Fruit fly (Drosophila melanogaster) whole organism, embryonic: Measurements from ENCODE around the gene CG15923.

Experiments
- Bgb ChIP-seq: fragments of 200-800 bp; sonication (Bioruptor generic); IDR thresholded peaks from 2 replicates; pipeline ENCODE4 v1.3.6; 2022; ENCODE audit warnings: missing biosample characterization, missing genetic modification characterization; ENCODE audit not compliant: partially characterized antibody
- C15 ChIP-seq: fragments of 200-800 bp; sonication (Bioruptor generic); IDR thresholded peaks from 3 replicates; pipeline ENCODE4 v1.3.6; 2022; ENCODE audit warnings: missing biosample characterization, missing genetic modification characterization
- CG10565 ChIP-seq: fragments of 200-800 bp; sonication (Bioruptor generic); optimal IDR thresholded peaks from 3 replicates; lab custom pipeline; 2016; ENCODE audit warnings: missing biosample characterization, mild to moderate bottlenecking, missing genetic modification characterization
- CG12942 ChIP-seq: fragments of 200-800 bp; sonication (Bioruptor generic); optimal IDR thresholded peaks from 3 replicates; lab custom pipeline; 2016; ENCODE audit warnings: missing biosample characterization, missing genetic modification characterization
- CG13287 ChIP-seq: fragments of 200-800 bp; sonication (Bioruptor generic); IDR thresholded peaks from 2 replicates; pipeline ENCODE4 v1.3.6; 2022; ENCODE audit warnings: missing biosample characterization, missing genetic modification characterization; ENCODE audit not compliant: partially characterized antibody
- CG13894 ChIP-seq: fragments of 200-800 bp; sonication (Bioruptor generic); optimal IDR thresholded peaks from 3 replicates; lab custom pipeline; 2018; ENCODE audit warnings: missing biosample characterization, mild to moderate bottlenecking, missing genetic modification characterization, moderate library complexity
- CG14441 ChIP-seq: fragments of 200-800 bp; sonication (Bioruptor generic); IDR thresholded peaks from 2 replicates; pipeline ENCODE4 v1.3.6; 2022; ENCODE audit warnings: missing biosample characterization, missing genetic modification characterization
- CG15601 ChIP-seq: fragments of 200-800 bp; sonication (Bioruptor generic); optimal IDR thresholded peaks from 3 replicates; lab custom pipeline; 2019; ENCODE audit warnings: missing biosample characterization, mild to moderate bottlenecking, missing genetic modification characterization, moderate library complexity
- CG15696 ChIP-seq: fragments of 200-800 bp; sonication (Bioruptor generic); optimal IDR thresholded peaks from 2 replicates; lab custom pipeline; 2019; ENCODE audit warnings: missing biosample characterization, mild to moderate bottlenecking, missing genetic modification characterization, moderate library complexity
- CG16779 ChIP-seq: fragments of 200-800 bp; sonication (Bioruptor generic); IDR thresholded peaks from 2 replicates; pipeline ENCODE4 v1.3.6; 2022; ENCODE audit warnings: missing biosample characterization, missing genetic modification characterization
- CG2678 ChIP-seq: fragments of 200-800 bp; sonication (Bioruptor generic); optimal IDR thresholded peaks from 3 replicates; lab custom pipeline; 2019; ENCODE audit warnings: missing biosample characterization, mild to moderate bottlenecking, missing genetic modification characterization, moderate library complexity
- CG2889 ChIP-seq: fragments of 200-800 bp; sonication (Bioruptor generic); IDR thresholded peaks from 3 replicates; pipeline ENCODE4 v1.3.6; 2022; ENCODE audit warnings: missing biosample characterization, missing genetic modification characterization
- CG3065 ChIP-seq: fragments of 200-800 bp; sonication (Bioruptor generic); optimal IDR thresholded peaks from 2 replicates; lab custom pipeline; 2016; ENCODE audit warnings: missing biosample characterization, missing genetic modification characterization
- CG34376 ChIP-seq: fragments of 200-800 bp; sonication (Bioruptor generic); optimal IDR thresholded peaks from 2 replicates; lab custom pipeline; 2018; ENCODE audit warnings: missing biosample characterization, mild to moderate bottlenecking, missing genetic modification characterization
- CG6654 ChIP-seq: fragments of 200-800 bp; sonication (Bioruptor generic); optimal IDR thresholded peaks from 2 replicates; lab custom pipeline; 2017; ENCODE audit warnings: missing biosample characterization, mild to moderate bottlenecking, missing genetic modification characterization
- CG8944 ChIP-seq: fragments of 200-800 bp; sonication (Bioruptor generic); optimal IDR thresholded peaks from 3 replicates; lab custom pipeline; 2016; ENCODE audit warnings: missing biosample characterization, missing genetic modification characterization
- CG9609 ChIP-seq: fragments of 200-800 bp; sonication (Bioruptor generic); optimal IDR thresholded peaks from 3 replicates; lab custom pipeline; 2016; ENCODE audit warnings: missing biosample characterization, missing genetic modification characterization
- CG9727 ChIP-seq: fragments of 200-800 bp; sonication (Bioruptor generic); optimal IDR thresholded peaks from 3 replicates; lab custom pipeline; 2017; ENCODE audit warnings: missing biosample characterization, mild to moderate bottlenecking, missing genetic modification characterization
- CG9817 ChIP-seq: fragments of 200-800 bp; sonication (Bioruptor generic); optimal IDR thresholded peaks from 2 replicates; lab custom pipeline; 2018; ENCODE audit warnings: missing biosample characterization, mild to moderate bottlenecking, missing genetic modification characterization, moderate library complexity
- CHES-1-like ChIP-seq: fragments of 200-800 bp; sonication (Bioruptor generic); optimal IDR thresholded peaks from 2 replicates; lab custom pipeline; 2016; ENCODE audit warnings: missing biosample characterization, missing genetic modification characterization
- CTCF ChIP-seq: fragments of 200-800 bp; sonication (Bioruptor generic); optimal IDR thresholded peaks from 2 replicates; lab custom pipeline; 2017; ENCODE audit warnings: missing biosample characterization, mild to moderate bottlenecking, missing genetic modification characterization, moderate library complexity
- CoRest ChIP-seq: fragments of 200-800 bp; sonication (Bioruptor generic); optimal IDR thresholded peaks from 3 replicates; lab custom pipeline; 2018; ENCODE audit warnings: missing biosample characterization, mild to moderate bottlenecking, missing genetic modification characterization, moderate library complexity
- CrebB ChIP-seq: fragments of 200-800 bp; sonication (Bioruptor generic); optimal IDR thresholded peaks from 3 replicates; lab custom pipeline; 2018; ENCODE audit warnings: missing biosample characterization, mild to moderate bottlenecking, missing genetic modification characterization
- D19A ChIP-seq: fragments of 200-800 bp; optimal IDR thresholded peaks from 3 replicates; lab custom pipeline; 2019; ENCODE audit warnings: missing biosample characterization, mild to moderate bottlenecking, missing genetic modification characterization, moderate library complexity
- Dbx ChIP-seq: fragments of 200-800 bp; sonication (Bioruptor generic); IDR thresholded peaks from 3 replicates; pipeline ENCODE4 v1.3.6; 2022; ENCODE audit warnings: missing biosample characterization, missing genetic modification characterization
- Dll ChIP-seq: fragments of 200-800 bp; sonication (Bioruptor generic); IDR thresholded peaks from 4 replicates; pipeline ENCODE4 v1.3.6; 2022; ENCODE audit warnings: missing biosample characterization, missing genetic modification characterization; ENCODE audit not compliant: partially characterized antibody
- Dp ChIP-seq: fragments of 200-800 bp; sonication (Bioruptor generic); optimal IDR thresholded peaks from 2 replicates; lab custom pipeline; 2018; ENCODE audit warnings: missing biosample characterization, mild to moderate bottlenecking, missing genetic modification characterization, moderate library complexity
- ERR ChIP-seq: fragments of 200-800 bp; sonication (Bioruptor generic); optimal IDR thresholded peaks from 2 replicates; lab custom pipeline; 2016; ENCODE audit warnings: missing biosample characterization, missing genetic modification characterization
- Elba2 ChIP-seq: fragments of 200-800 bp; sonication (Bioruptor generic); optimal IDR thresholded peaks from 3 replicates; lab custom pipeline; 2016; ENCODE audit warnings: missing biosample characterization, missing genetic modification characterization
- H15 ChIP-seq: fragments of 200-800 bp; sonication (Bioruptor generic); IDR thresholded peaks from 3 replicates; pipeline ENCODE4 v1.3.6; 2022; ENCODE audit warnings: missing biosample characterization, missing genetic modification characterization
- H2.0 ChIP-seq: fragments of 200-800 bp; sonication (Bioruptor generic); IDR thresholded peaks from 2 replicates; pipeline ENCODE4 v1.3.6; 2022; ENCODE audit warnings: missing biosample characterization, missing genetic modification characterization
- MTF-1 ChIP-seq: fragments of 200-800 bp; sonication (Bioruptor generic); optimal IDR thresholded peaks from 2 replicates; lab custom pipeline; 2018; ENCODE audit warnings: missing biosample characterization, mild to moderate bottlenecking, missing genetic modification characterization, borderline replicate concordance
- Max ChIP-seq: fragments of 200-800 bp; sonication (Bioruptor generic); optimal IDR thresholded peaks from 2 replicates; lab custom pipeline; 2016; ENCODE audit warnings: missing biosample characterization, mild to moderate bottlenecking, missing genetic modification characterization
- Neu2 ChIP-seq: fragments of 200-800 bp; sonication (Bioruptor generic); optimal IDR thresholded peaks from 3 replicates; lab custom pipeline; 2016; ENCODE audit warnings: missing biosample characterization, missing genetic modification characterization, borderline replicate concordance
- PHDP ChIP-seq: fragments of 200-800 bp; sonication (Bioruptor generic); optimal IDR thresholded peaks from 3 replicates; lab custom pipeline; 2018; ENCODE audit warnings: missing biosample characterization, mild to moderate bottlenecking, missing genetic modification characterization, moderate library complexity
- Ravus ChIP-seq: fragments of 200-800 bp; sonication (Bioruptor generic); IDR thresholded peaks from 2 replicates; pipeline ENCODE4 v1.3.6; 2022; ENCODE audit warnings: missing biosample characterization, missing genetic modification characterization
- Six4 ChIP-seq: fragments of 200-800 bp; sonication (Bioruptor generic); optimal IDR thresholded peaks from 2 replicates; lab custom pipeline; 2016; ENCODE audit warnings: missing biosample characterization, missing genetic modification characterization
- bsh ChIP-seq, 2 experiments: fragments of 200-800 bp; sonication (Bioruptor generic); optimal IDR thresholded peaks; 2 replicates each; lab custom pipeline; 2017 to 2018; ENCODE audit warnings: mild to moderate bottlenecking in 2 of 2, missing biosample characterization in 2 of 2, missing genetic modification characterization in 2 of 2, moderate library complexity in 1 of 2
- exex ChIP-seq: fragments of 200-800 bp; sonication (Bioruptor generic); optimal IDR thresholded peaks from 4 replicates; lab custom pipeline; 2018; ENCODE audit warnings: missing biosample characterization, mild to moderate bottlenecking, missing genetic modification characterization, moderate library complexity
- her ChIP-seq: fragments of 200-800 bp; sonication (Bioruptor generic); optimal IDR thresholded peaks from 2 replicates; lab custom pipeline; 2016; ENCODE audit warnings: missing biosample characterization, missing genetic modification characterization
- jumu ChIP-seq: fragments of 200-800 bp; sonication (Bioruptor generic); optimal IDR thresholded peaks from 3 replicates; lab custom pipeline; 2016; ENCODE audit warnings: missing biosample characterization, missing genetic modification characterization
- knrl ChIP-seq: fragments of 200-800 bp; sonication (Bioruptor generic); IDR thresholded peaks from 3 replicates; pipeline ENCODE4 v1.3.6; 2022; ENCODE audit warnings: missing biosample characterization, missing genetic modification characterization; ENCODE audit not compliant: partially characterized antibody
- lbe ChIP-seq: fragments of 200-800 bp; sonication (Bioruptor generic); optimal IDR thresholded peaks from 2 replicates; lab custom pipeline; 2016; ENCODE audit warnings: missing biosample characterization, mild to moderate bottlenecking, missing genetic modification characterization
- onecut ChIP-seq: fragments of 200-800 bp; sonication (Bioruptor generic); IDR thresholded peaks from 2 replicates; pipeline ENCODE4 v1.3.6; 2022; ENCODE audit warnings: missing biosample characterization, missing genetic modification characterization
- pfk ChIP-seq: fragments of 200-800 bp; sonication (Bioruptor generic); optimal IDR thresholded peaks from 2 replicates; lab custom pipeline; 2018; ENCODE audit warnings: missing biosample characterization, mild to moderate bottlenecking, missing genetic modification characterization, moderate library complexity
- repo ChIP-seq: fragments of 200-800 bp; sonication (Bioruptor generic); optimal IDR thresholded peaks from 2 replicates; lab custom pipeline; 2016; ENCODE audit warnings: missing biosample characterization, missing genetic modification characterization
- slp2 ChIP-seq: fragments of 200-800 bp; sonication (Bioruptor generic); optimal IDR thresholded peaks from 2 replicates; lab custom pipeline; 2016; ENCODE audit warnings: missing biosample characterization, missing genetic modification characterization
- sob ChIP-seq: fragments of 200-800 bp; sonication (Bioruptor generic); IDR thresholded peaks from 2 replicates; pipeline ENCODE4 v1.3.6; 2022; ENCODE audit warnings: missing biosample characterization, missing genetic modification characterization
- sr ChIP-seq: fragments of 200-800 bp; sonication (Bioruptor generic); IDR thresholded peaks from 3 replicates; pipeline ENCODE4 v1.3.6; 2022; ENCODE audit warnings: missing biosample characterization, missing genetic modification characterization
- wdn ChIP-seq: fragments of 200-800 bp; sonication (Bioruptor generic); IDR thresholded peaks from 2 replicates; pipeline ENCODE4 v1.3.6; 2022; ENCODE audit warnings: missing biosample characterization, missing genetic modification characterization
- wek ChIP-seq: fragments of 200-800 bp; sonication (Bioruptor generic); optimal IDR thresholded peaks from 3 replicates; lab custom pipeline; 2018; ENCODE audit warnings: missing biosample characterization, mild to moderate bottlenecking, missing genetic modification characterization, moderate library complexity

The CG15923 gene

DNA sequence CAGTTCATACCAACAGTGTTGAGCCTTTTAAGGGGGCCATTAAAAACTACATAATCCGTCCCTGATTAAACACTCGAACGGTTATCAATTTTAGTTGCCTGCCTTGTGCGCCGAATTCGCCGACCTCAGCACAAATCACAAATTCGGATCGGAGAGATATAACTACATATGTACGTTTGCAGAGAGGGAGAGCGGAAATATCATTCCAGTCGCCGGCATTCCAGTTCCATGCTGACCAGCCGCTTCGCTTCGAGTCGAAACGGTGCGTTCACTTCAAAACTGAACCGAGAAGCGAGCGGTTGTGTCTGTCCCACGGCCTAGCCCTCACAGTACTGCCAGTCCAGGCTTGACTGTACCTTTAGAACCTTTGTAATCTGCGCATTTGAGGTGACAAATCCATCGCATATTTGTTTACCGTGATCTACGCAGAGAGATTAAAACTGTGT is 42.1 kb downstream of the CG15923 start (continued):
- TF ChIP-seq CG9609 (no peak), lbe (GFP tag; lab: Kevin White, UChicago) (no peak), CG15601 (tag; lab: Kevin White, UChicago) (no peak), Neu2 (GFP tag; lab: Kevin White, UChicago) (no peak), pfk (GFP tag; lab: Kevin White, UChicago) (peak; percentile 71), CG16779 (GFP tag; lab: Robert Waterston, UW) (no peak), ERR (GFP tag; lab: Kevin White, UChicago) (no peak), onecut (GFP tag; lab: Robert Waterston, UW) (peak; percentile 8; the same call in 1 of the 2 replicates), knrl (GFP tag; lab: Robert Waterston, UW) (no peak), CG15696 (tag; lab: Kevin White, UChicago) (no peak), wek (GFP tag; lab: Kevin White, UChicago) (peak; percentile 5), CG13287 (GFP tag; lab: Robert Waterston, UW) (peak; percentile 31; the same call in 1 of the 2 replicates), Dll (no peak), CG6654 (GFP tag; lab: Kevin White, UChicago) (no peak), CG2678 (tag; lab: Kevin White, UChicago) (peak; percentile 38), bsh (GFP tag; optimal IDR thresholded peaks at IDR 0.05; lab: Kevin White, UChicago) (no peak), CG9727 (GFP tag; lab: Kevin White, UChicago) (peak; percentile 17), slp2 (GFP tag; lab: Kevin White, UChicago) (no peak), CTCF (no peak), sob (GFP tag; lab: Robert Waterston, UW) (peak; percentile 34; the same call in 1 of the 2 replicates), sr (GFP tag; lab: Robert Waterston, UW) (no peak), H2.0 (GFP tag; lab: Robert Waterston, UW) (no peak), CG13894 (tag; lab: Kevin White, UChicago) (peak; percentile 73), D19A (tag; lab: Kevin White, UChicago) (no peak), CG3065 (GFP tag; lab: Kevin White, UChicago) (no peak), CrebB (tag; lab: Kevin White, UChicago) (peak; percentile 52), wdn (GFP tag; lab: Robert Waterston, UW) (peak; percentile 55; the same call in 1 of the 2 replicates), H15 (GFP tag; lab: Robert Waterston, UW) (no peak), Max (GFP tag; lab: Kevin White, UChicago) (peak; percentile 58), Dbx (GFP tag; lab: Robert Waterston, UW) (peak; percentile 60; the same call in 2 of the 3 replicates), CG10565 (GFP tag; lab: Kevin White, UChicago) (no peak), MTF-1 (GFP tag; lab: Kevin White, UChicago) (no peak), repo (peak; percentile 18), CG14441 (no peak), CG2889 (no peak), jumu (peak; percentile 13), Bgb (peak; percentile 36; the same call in 1 of the 2 replicates), Elba2 (no peak), CG34376 (GFP tag; lab: Kevin White, UChicago) (peak; percentile 97), CG8944 (GFP tag; lab: Kevin White, UChicago) (no peak), exex (tag; lab: Kevin White, UChicago) (peak; percentile 82), CG9817 (tag; lab: Kevin White, UChicago) (no peak), Six4 (no peak), Dp (GFP tag; lab: Kevin White, UChicago) (no peak), her (GFP tag; lab: Kevin White, UChicago) (peak; percentile 57), CHES-1-like (GFP tag; lab: Kevin White, UChicago) (no peak), PHDP (peak; percentile 42), CG12942 (GFP tag; lab: Kevin White, UChicago) (no peak), C15 (GFP tag; lab: Robert Waterston, UW) (no peak), Ravus (GFP tag; lab: Robert Waterston, UW) (no peak), CoRest (tag; lab: Kevin White, UChicago) (no peak)
